Worm (Caenorhabditis elegans): ENCODE results near the gene F16F9.3.

The F16F9.3 gene

DNA sequence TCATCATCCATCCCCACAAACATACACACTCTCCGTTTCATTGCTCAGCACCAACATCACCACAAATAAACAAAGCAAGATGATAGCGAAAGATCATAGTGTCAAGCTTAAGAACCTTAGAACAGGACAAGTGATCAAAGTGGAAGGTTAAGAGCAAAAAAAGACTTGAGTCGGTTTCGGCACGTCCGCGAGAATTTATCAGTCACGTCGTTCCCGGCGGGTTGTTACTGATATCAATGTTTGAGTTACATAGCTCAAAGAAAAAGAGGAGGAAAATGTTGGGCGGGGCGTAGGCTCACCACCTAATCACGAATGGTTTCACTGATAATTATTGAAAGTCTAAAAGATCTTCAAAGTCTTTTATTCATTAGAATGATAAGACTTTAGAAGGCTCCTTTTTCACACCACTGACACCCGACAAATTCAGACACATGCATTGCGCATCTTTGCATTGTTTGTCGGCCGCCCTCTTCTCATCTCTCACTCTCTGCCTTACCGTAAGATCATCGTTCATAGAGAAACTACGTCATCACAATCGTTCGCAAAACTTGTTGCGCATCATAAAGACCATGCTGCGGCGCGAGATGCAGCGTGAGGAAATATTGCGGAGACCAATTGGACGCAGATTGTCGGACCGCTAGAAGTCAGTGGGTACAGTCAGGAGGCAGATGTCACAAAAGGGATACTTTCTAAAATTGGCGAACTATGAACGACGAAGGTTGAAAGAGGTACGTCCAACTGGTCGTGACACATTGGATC, 19.8 kb downstream of the F16F9.3 start:
- TF ChIP-seq dve-1 (tag; optimal IDR thresholded peaks at IDR 0.05; ENCODE audit: insufficient read depth) (peak; percentile 33), jun-1 (tag; optimal IDR thresholded peaks at IDR 0.05) (peak; percentile 26), snpc-4 (tag; optimal IDR thresholded peaks at IDR 0.05) (no peak), lin-29 (GFP tag; IDR thresholded peaks at IDR 0.05) (no peak), fos-1 (tag; optimal IDR thresholded peaks at IDR 0.05) (no peak), lin-38 (GFP tag; IDR thresholded peaks at IDR 0.05) (no peak), hlh-11 (tag; optimal IDR thresholded peaks at IDR 0.05) (peak; percentile 95), mdl-1 (tag; optimal IDR thresholded peaks at IDR 0.05) (peak; percentile 91 to 94), snpc-1.2 (GFP tag; IDR thresholded peaks at IDR 0.05) (no peak), nhr-77 (tag; optimal IDR thresholded peaks at IDR 0.05) (peak; percentile 24), Y75B8A.6 (GFP tag; IDR thresholded peaks at IDR 0.05) (no peak), daf-19 (GFP tag; conservative IDR thresholded peaks at IDR 0.05) (no peak), duxl-1 (tag; optimal IDR thresholded peaks at IDR 0.05; ENCODE audit: poor library complexity) (peak; percentile 8), hlh-30 (tag; optimal IDR thresholded peaks at IDR 0.05; ENCODE audit: insufficient read depth) (peak; percentile 83), daf-16 (GFP tag; optimal IDR thresholded peaks at IDR 0.05) (no peak), daf-16 (tag; optimal IDR thresholded peaks at IDR 0.05) (no peak), spr-1 (tag; optimal IDR thresholded peaks at IDR 0.05) (peak; percentile 68), egl-43 (GFP tag; IDR thresholded peaks at IDR 0.05) (no peak), cey-2 (tag; optimal IDR thresholded peaks at IDR 0.05; ENCODE audit: borderline replicate concordance, insufficient read depth) (no peak), lsy-2 (tag; optimal IDR thresholded peaks at IDR 0.05) (peak; percentile 58 to 75), dmd-6 (GFP tag; IDR thresholded peaks at IDR 0.05) (peak; percentile 13), F37D6.2 (tag; optimal IDR thresholded peaks at IDR 0.05) (no peak), unc-62 (GFP tag; optimal IDR thresholded peaks at IDR 0.05 in 1 of 2) (peak in 1 of 2 experiments; percentile 100), unc-62 (tag; optimal IDR thresholded peaks at IDR 0.05) (no peak), pqm-1 (tag; optimal IDR thresholded peaks at IDR 0.05) (peak; percentile 49), ceh-28 (tag; optimal IDR thresholded peaks at IDR 0.05) (no peak), ama-1 (optimal IDR thresholded peaks at IDR 0.05) (no peak), rbr-2 (tag; optimal IDR thresholded peaks at IDR 0.05) (peak; percentile 37), mxl-2 (GFP tag; conservative IDR thresholded peaks at IDR 0.05) (no peak), ceh-32 (tag; optimal IDR thresholded peaks at IDR 0.05; ENCODE audit: poor library complexity) (no peak), lim-7 (GFP tag; IDR thresholded peaks at IDR 0.05) (no peak), nhr-48 (tag; optimal IDR thresholded peaks at IDR 0.05) (peak; percentile 98), spr-3 (GFP tag; optimal IDR thresholded peaks at IDR 0.05) (no peak), php-3 (GFP tag; IDR thresholded peaks at IDR 0.05) (no peak), tra-1 (GFP tag; IDR thresholded peaks at IDR 0.05) (peak; percentile 74), ceh-20 (GFP tag; IDR thresholded peaks at IDR 0.05) (peak; percentile 39; the same call in 1 of the 2 replicates), lir-3 (tag; optimal IDR thresholded peaks at IDR 0.05) (no peak), vab-7 (GFP tag; IDR thresholded peaks at IDR 0.05) (no peak), arid-1 (GFP tag; conservative IDR thresholded peaks at IDR 0.05) (no peak), aly-2 (tag; optimal IDR thresholded peaks at IDR 0.05) (no peak), mdt-29 (GFP tag; IDR thresholded peaks at IDR 0.05) (0 out of 2 replicates have a peak, but pooled peaks have one; percentile 38), nhr-11 (tag; optimal IDR thresholded peaks at IDR 0.05) (peak; percentile 22), nhr-237 (tag; optimal IDR thresholded peaks at IDR 0.05) (no peak), saeg-2 (GFP tag; IDR thresholded peaks at IDR 0.05) (no peak), dmd-8 (GFP tag; IDR thresholded peaks at IDR 0.05) (no peak), nhr-28 (tag; optimal IDR thresholded peaks at IDR 0.05) (peak; percentile 80), unc-39 (tag; optimal IDR thresholded peaks at IDR 0.05) (no peak), lin-15B (tag; optimal IDR thresholded peaks at IDR 0.05) (no peak), mxl-3 (GFP tag; optimal IDR thresholded peaks at IDR 0.05) (peak; percentile 93), Y5F2A.4 (GFP tag; optimal IDR thresholded peaks at IDR 0.05) (no peak)
